Worm (Caenorhabditis elegans) whole organism, late embryonic: ENCODE measurements around the gene mrp-4.

ENCODE experiments used
- C38D4.7 ChIP-seq: fragments of 200-800 bp; sonication (Bioruptor generic); optimal IDR thresholded peaks from 2 replicates; lab custom pipeline; 2018; ENCODE audit warnings: mild to moderate bottlenecking, missing genetic modification characterization, moderate library complexity, missing compliant biosample characterization
- K02D7.2 ChIP-seq: sonication (generic microtip); optimal IDR thresholded peaks from 2 replicates; lab custom pipeline; 2017; ENCODE audit warnings: mild to moderate bottlenecking, missing genetic modification characterization, missing compliant biosample characterization
- K09A11.1 ChIP-seq: sonication (generic microtip); optimal IDR thresholded peaks from 2 replicates; lab custom pipeline; 2017; ENCODE audit warnings: antibody characterized with exemption, mild to moderate bottlenecking, missing genetic modification characterization, missing compliant biosample characterization; ENCODE audit not compliant: insufficient read depth
- T23F11.4 ChIP-seq: fragments of 200-800 bp; sonication (Bioruptor generic); optimal IDR thresholded peaks from 2 replicates; lab custom pipeline; 2018; ENCODE audit warnings: mild to moderate bottlenecking, missing genetic modification characterization, missing compliant biosample characterization
- Y22D7AL.16 ChIP-seq: sonication (generic microtip); optimal IDR thresholded peaks from 2 replicates; lab custom pipeline; 2016; ENCODE audit warnings: missing genetic modification characterization, missing compliant biosample characterization
- ahr-1 ChIP-seq: sonication (generic microtip); optimal IDR thresholded peaks from 2 replicates; lab custom pipeline; 2016; ENCODE audit warnings: missing genetic modification characterization, missing compliant biosample characterization
- ceh-18 ChIP-seq: sonication (generic microtip); optimal IDR thresholded peaks from 2 replicates; lab custom pipeline; 2016; ENCODE audit warnings: missing genetic modification characterization, missing compliant biosample characterization
- ceh-22 ChIP-seq: sonication (generic microtip); optimal IDR thresholded peaks from 2 replicates; lab custom pipeline; 2017; ENCODE audit warnings: missing biosample characterization, missing genetic modification characterization
- ceh-24 ChIP-seq: sonication (generic microtip); optimal IDR thresholded peaks from 2 replicates; lab custom pipeline; 2016; ENCODE audit warnings: mild to moderate bottlenecking, missing genetic modification characterization, missing compliant biosample characterization
- ceh-30 ChIP-seq: fragments of 150-350 bp; optimal IDR thresholded peaks from 2 replicates; lab custom pipeline; 2014; ENCODE audit warnings: missing biosample characterization, missing genetic modification characterization
- ceh-31 ChIP-seq: sonication (generic microtip); optimal IDR thresholded peaks from 2 replicates; lab custom pipeline; 2016; ENCODE audit warnings: missing genetic modification characterization, missing compliant biosample characterization
- ceh-45 ChIP-seq: fragments of 200-800 bp; sonication (Bioruptor generic); IDR thresholded peaks from 2 replicates; pipeline ENCODE4 v1.3.6; 2022; ENCODE audit warnings: missing genetic modification reagents, missing genetic modification characterization, missing compliant biosample characterization
- ceh-6 ChIP-seq: fragments of 200-800 bp; sonication (Bioruptor generic); optimal IDR thresholded peaks from 2 replicates; lab custom pipeline; 2018; ENCODE audit warnings: mild to moderate bottlenecking, missing genetic modification characterization, missing compliant biosample characterization
- ceh-9 ChIP-seq: sonication (generic microtip); optimal IDR thresholded peaks from 2 replicates; lab custom pipeline; 2016; ENCODE audit warnings: mild to moderate bottlenecking, missing genetic modification characterization, inconsistent platforms, missing compliant biosample characterization
- dmd-4 ChIP-seq: sonication (generic microtip); optimal IDR thresholded peaks from 2 replicates; lab custom pipeline; 2016; ENCODE audit warnings: borderline replicate concordance, missing genetic modification characterization, missing compliant biosample characterization
- elt-4 ChIP-seq: sonication (generic microtip); optimal IDR thresholded peaks from 2 replicates; lab custom pipeline; 2016; ENCODE audit warnings: missing genetic modification characterization, missing compliant biosample characterization
- ets-4 ChIP-seq: sonication (generic microtip); optimal IDR thresholded peaks from 2 replicates; lab custom pipeline; 2016; ENCODE audit warnings: missing genetic modification characterization, missing compliant biosample characterization
- hlh-13 ChIP-seq: fragments of 200-800 bp; sonication (Bioruptor generic); optimal IDR thresholded peaks from 2 replicates; lab custom pipeline; 2018; ENCODE audit warnings: mild to moderate bottlenecking, missing genetic modification characterization, missing compliant biosample characterization
- hlh-30 ChIP-seq: sonication (generic microtip); optimal IDR thresholded peaks from 2 replicates; lab custom pipeline; 2017; ENCODE audit warnings: antibody characterized with exemption, missing genetic modification characterization, missing compliant biosample characterization; ENCODE audit not compliant: insufficient read depth
- nfya-1 ChIP-seq: sonication (generic microtip); optimal IDR thresholded peaks from 2 replicates; lab custom pipeline; 2017; ENCODE audit warnings: missing genetic modification characterization, mild to moderate bottlenecking, missing compliant biosample characterization, antibody characterized with exemption, moderate library complexity
- nhr-11 ChIP-seq: fragments of 150-350 bp; optimal IDR thresholded peaks from 2 replicates; lab custom pipeline; 2014; ENCODE audit warnings: missing biosample characterization, missing genetic modification characterization
- pat-9 ChIP-seq: fragments of 200-800 bp; sonication (Bioruptor generic); optimal IDR thresholded peaks from 2 replicates; lab custom pipeline; 2018; ENCODE audit warnings: mild to moderate bottlenecking, missing genetic modification characterization, moderate library complexity, missing compliant biosample characterization
- pax-1 ChIP-seq: fragments of 150-350 bp; optimal IDR thresholded peaks from 2 replicates; lab custom pipeline; 2014; ENCODE audit warnings: missing biosample characterization, missing genetic modification characterization
- pha-4 ChIP-seq: fragments of 150-350 bp; optimal IDR thresholded peaks from 2 replicates; lab custom pipeline; 2018; ENCODE audit warnings: missing biosample characterization, missing genetic modification reagents, missing genetic modification characterization
- ref-2 ChIP-seq: sonication (generic microtip); optimal IDR thresholded peaks from 2 replicates; lab custom pipeline; 2016; ENCODE audit warnings: missing genetic modification characterization, missing compliant biosample characterization
- rnt-1 ChIP-seq: sonication (generic microtip); optimal IDR thresholded peaks from 2 replicates; lab custom pipeline; 2016; ENCODE audit warnings: missing genetic modification characterization, missing compliant biosample characterization
- syd-9 ChIP-seq: sonication (generic microtip); optimal IDR thresholded peaks from 2 replicates; lab custom pipeline; 2016; ENCODE audit warnings: mild to moderate bottlenecking, missing genetic modification characterization, moderate library complexity, missing compliant biosample characterization
- tbx-2 ChIP-seq: sonication (generic microtip); optimal IDR thresholded peaks from 2 replicates; lab custom pipeline; 2016; ENCODE audit warnings: missing genetic modification characterization, missing compliant biosample characterization
- tbx-7 ChIP-seq: sonication (generic microtip); optimal IDR thresholded peaks from 2 replicates; lab custom pipeline; 2016; ENCODE audit warnings: missing genotype, missing genetic modification characterization, missing compliant biosample characterization
- unc-3 ChIP-seq, 2 experiments: fragments of 200-800 bp in 1 of 2; sonication (Bioruptor generic) in 1 of 2; sonication (generic microtip) in 1 of 2; conservative IDR thresholded peaks in 1 of 2; optimal IDR thresholded peaks in 1 of 2; 2 replicates each; pipeline versions ENCODE4 v1.3.6 to Lab custom; 2016 to 2022; ENCODE audit warnings: missing compliant biosample characterization in 2 of 2, missing genetic modification characterization in 2 of 2, missing genetic modification reagents in 1 of 2
- unc-42 ChIP-seq: sonication (generic microtip); optimal IDR thresholded peaks from 2 replicates; lab custom pipeline; 2016; ENCODE audit warnings: missing genotype, missing genetic modification characterization, missing compliant biosample characterization
- unc-55 ChIP-seq: sonication (generic microtip); optimal IDR thresholded peaks from 2 replicates; lab custom pipeline; 2017; ENCODE audit warnings: missing biosample characterization, missing genetic modification reagents, missing genetic modification characterization
- zip-5 ChIP-seq: sonication (generic microtip); optimal IDR thresholded peaks from 2 replicates; lab custom pipeline; 2016; ENCODE audit warnings: missing genetic modification characterization, missing compliant biosample characterization

The mrp-4 gene

ce11 chrX:9883837-9884324 lies at the start of gene mrp-4:
mrp-4 (plus strand) TSS chrX:9884274.
- no peak for TF ChIP-seq rnt-1 (tag; lab: Kevin White, UChicago)
- TF ChIP-seq ceh-30 (tag; lab: Kevin White, UChicago) = no peak
- TF ChIP-seq nhr-11 = no peak
- TF ChIP-seq hlh-13 (GFP tag; lab: Kevin White, UChicago) = no peak
- no peak for TF ChIP-seq tbx-7
- TF ChIP-seq Y22D7AL.16 (tag; lab: Kevin White, UChicago) = no peak
- no peak for TF ChIP-seq K09A11.1 (tag; lab: Kevin White, UChicago)
- TF ChIP-seq C38D4.7 (GFP tag; lab: Kevin White, UChicago) = no peak
- TF ChIP-seq pax-1 (tag; lab: Kevin White, UChicago) = no peak
- no peak for TF ChIP-seq unc-3 (GFP tag; conservative IDR thresholded peaks at IDR 0.05; lab: Robert Waterston, UW)
- TF ChIP-seq unc-3 (tag; optimal IDR thresholded peaks at IDR 0.05; lab: Kevin White, UChicago) = no peak
- TF ChIP-seq, all 69 proteins: peak for 0

DNA sequence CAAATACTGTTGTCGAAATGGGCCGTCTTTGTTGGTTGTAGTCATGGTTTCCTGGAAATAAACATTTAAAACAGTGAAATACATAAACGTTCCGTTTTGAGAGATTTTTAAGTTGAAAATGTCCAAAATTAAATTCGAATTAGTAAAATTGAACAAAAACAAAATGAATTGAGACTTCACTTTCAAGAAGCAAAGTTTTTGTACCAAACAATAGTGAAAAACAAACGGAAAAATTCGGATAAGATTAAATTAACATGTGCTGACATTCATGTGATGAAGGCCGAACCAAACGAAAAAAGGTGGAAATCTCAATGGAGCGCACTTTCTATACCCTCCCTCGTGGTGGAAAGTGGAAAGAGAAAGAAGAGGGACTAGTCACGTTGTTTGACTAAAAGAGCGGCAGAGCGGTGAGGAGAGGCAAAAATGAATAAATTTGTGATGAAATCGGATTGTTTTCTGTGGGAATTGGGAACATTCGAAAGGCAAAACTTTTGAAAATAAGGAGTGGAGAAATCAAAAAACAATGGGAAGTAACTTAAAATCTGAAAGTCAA lies 46.0 kb upstream of the mrp-4 start, which contains the start of gene ipla-2:
ipla-2 (minus strand) TSS at position 51 of the 553 bp plus-strand sequence.
- TF ChIP-seq hlh-30 (tag; lab: Kevin White, UChicago) (peak; percentile 95), nfya-1 (tag; lab: Kevin White, UChicago) (peak; percentile 6), tbx-2 (peak; percentile 21), ceh-6 (GFP tag; lab: Kevin White, UChicago) (no peak), unc-42 (tag; lab: Kevin White, UChicago) (peak; percentile 87), syd-9 (tag; lab: Kevin White, UChicago) (no peak), pat-9 (tag; lab: Kevin White, UChicago) (no peak), ceh-18 (tag; lab: Kevin White, UChicago) (peak; percentile 20), T23F11.4 (GFP tag; lab: Kevin White, UChicago) (no peak), ceh-31 (peak; percentile 64), unc-55 (peak; percentile 34), K02D7.2 (tag; lab: Kevin White, UChicago) (no peak)

ce11 chrX:9840864-9841263 lies 43.2 kb upstream of the mrp-4 start:
- TF ChIP-seq ceh-45 (GFP tag; lab: Robert Waterston, UW) (no peak), unc-55 (peak; percentile 65)

DNA sequence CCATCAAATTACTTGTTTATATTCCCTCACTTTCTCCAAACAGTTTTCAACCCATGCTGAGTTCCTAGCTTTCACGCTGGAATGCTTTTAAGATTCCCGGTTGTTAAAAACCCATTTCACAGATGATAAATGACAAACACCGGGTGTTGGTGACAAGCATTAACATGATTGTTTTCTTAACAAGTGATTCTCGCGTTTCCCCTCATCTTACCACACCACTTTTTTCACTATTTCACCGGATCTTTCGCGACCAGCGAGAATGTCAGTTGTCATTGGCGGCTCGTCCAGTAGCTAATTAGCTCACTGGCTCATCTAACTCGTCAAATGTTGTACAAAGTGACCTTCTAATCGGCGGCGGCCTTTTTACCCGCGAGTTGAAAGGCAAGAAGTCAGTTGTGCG lies 42.0 kb upstream of the mrp-4 start:
- TF ChIP-seq nfya-1 (tag; lab: Kevin White, UChicago) (no peak), ref-2 (no peak), ets-4 (no peak), rnt-1 (tag; lab: Kevin White, UChicago) (peak; percentile 13), Y22D7AL.16 (tag; lab: Kevin White, UChicago) (no peak), ceh-22 (tag; lab: Kevin White, UChicago) (no peak)

DNA sequence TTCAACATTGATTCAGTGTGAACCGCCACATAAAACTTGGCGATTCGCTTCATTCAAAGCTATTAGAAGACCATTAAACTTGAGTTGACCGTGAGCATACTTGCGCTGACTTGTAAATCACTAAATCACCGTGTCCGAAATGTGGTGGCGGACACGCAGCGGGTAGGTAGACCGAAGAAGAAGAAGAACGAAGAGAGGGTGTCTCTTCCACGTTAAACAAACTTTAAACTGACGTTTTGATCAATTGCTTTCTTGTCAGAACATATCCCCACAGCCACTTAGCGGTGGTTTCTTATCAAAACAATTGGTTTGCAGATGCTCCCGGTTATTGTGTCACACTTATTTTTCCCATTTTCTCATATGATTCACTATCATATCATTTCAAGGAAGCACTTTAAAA lies 40.5 kb upstream of the mrp-4 start:
- TF ChIP-seq dmd-4 (tag; lab: Kevin White, UChicago) (no peak), hlh-30 (tag; lab: Kevin White, UChicago) (no peak), unc-55 (peak; percentile 53)

DNA sequence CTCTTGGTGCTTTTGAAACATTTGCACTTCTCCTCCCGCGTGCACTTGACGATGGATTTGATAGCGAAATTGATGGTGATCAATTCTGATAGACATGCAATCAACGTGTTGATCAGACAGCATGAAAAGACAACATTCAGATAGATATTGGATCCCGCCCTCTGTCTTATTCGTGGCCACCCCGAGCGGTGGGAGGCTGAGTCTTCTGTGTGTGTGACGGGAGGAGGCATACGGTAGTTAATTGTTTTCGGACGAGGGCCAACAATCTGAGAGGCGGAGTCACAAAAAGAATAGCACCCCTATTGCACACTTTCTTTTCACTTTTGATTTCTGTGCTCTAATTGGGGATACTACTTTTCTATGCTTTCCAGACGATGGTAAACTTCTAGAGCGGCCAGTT lies 38.2 kb upstream of the mrp-4 start:
- no peak for TF ChIP-seq T23F11.4 (GFP tag; lab: Kevin White, UChicago)
- no peak for TF ChIP-seq elt-4
- TF ChIP-seq ceh-24 (tag; lab: Kevin White, UChicago) = no peak
- TF ChIP-seq nfya-1 (tag; lab: Kevin White, UChicago) = peak; percentile 27
- no peak for TF ChIP-seq pha-4 (tag; lab: Kevin White, UChicago)
- TF ChIP-seq zip-5 (tag; lab: Kevin White, UChicago) = no peak
- TF ChIP-seq hlh-13 (GFP tag; lab: Kevin White, UChicago) = no peak
- no peak for TF ChIP-seq ahr-1 (tag; lab: Kevin White, UChicago)
- TF ChIP-seq unc-55 = peak; percentile 14
- TF ChIP-seq ceh-9 = no peak
- TF ChIP-seq, all 69 proteins: peak for 2
